Worm (Caenorhabditis elegans): ENCODE results near the gene M03E7.2.

DNA sequence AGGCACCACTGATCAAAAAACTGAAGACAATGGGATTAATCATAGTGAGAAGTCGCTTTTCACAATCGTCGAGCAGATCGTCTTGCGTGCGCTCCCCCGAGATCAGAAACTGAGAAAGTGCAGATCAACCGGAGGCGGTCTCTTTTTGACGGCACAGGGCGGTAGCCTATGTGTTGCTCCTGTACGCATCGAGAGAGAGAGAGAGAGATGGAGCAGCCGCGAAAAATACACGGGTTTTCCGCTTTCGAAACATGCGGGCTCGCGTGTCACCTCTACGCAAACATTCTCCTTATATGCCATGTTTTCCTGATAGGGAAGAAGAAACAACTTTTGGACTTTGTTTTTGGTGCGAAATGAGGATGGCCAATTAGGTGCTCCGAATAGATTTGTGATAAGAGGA lies 4.3 kb upstream of the M03E7.2 start, which contains the start of gene lrpc-1:
- no peak for TF ChIP-seq nhr-77 (tag; optimal IDR thresholded peaks at IDR 0.05)
- no peak for TF ChIP-seq egl-27 (tag; optimal IDR thresholded peaks at IDR 0.05)
- TF ChIP-seq elt-3 (tag; optimal IDR thresholded peaks at IDR 0.05) = no peak
- TF ChIP-seq lin-13 (GFP tag; optimal IDR thresholded peaks at IDR 0.05) = no peak
- TF ChIP-seq aly-2 (tag; optimal IDR thresholded peaks at IDR 0.05) = no peak
